Worm (Caenorhabditis elegans) whole organism, dauer: ENCODE results near the gene pyk-2.
"Not testable (repeated sequence)": the region's sequence is repeated elsewhere in the genome, so short reads cannot be mapped to it uniquely, and the experiment has no call there.

Source experiments
- unc-62 ChIP-seq: sonication (generic microtip); optimal IDR thresholded peaks from 2 replicates; lab custom pipeline; 2017; ENCODE audit warnings: missing biosample characterization, missing genetic modification reagents, missing genetic modification characterization

The pyk-2 gene

ce11 chrIV:10935853-10936491, 26.3 kb downstream of the pyk-2 start, which contains the start of gene lgg-2:
lgg-2 (minus strand) TSS chrIV:10935903.
- TF ChIP-seq unc-62 (GFP tag; lab: Kevin White, UChicago): no peak

ce11 chrIV:10936906-10937540, 27.3 kb downstream of the pyk-2 start, which contains the start of gene fic-1:
fic-1 (plus strand) TSS chrIV:10937454.
- TF ChIP-seq unc-62 (GFP tag; lab: Kevin White, UChicago): no peak

- TF ChIP-seq unc-62 (GFP tag; lab: Kevin White, UChicago): no peak
Measured at ce11 chrIV:10948797-10949196, 39.1 kb downstream of the pyk-2 start, which contains the start of gene Y69E1A.1. Y69E1A.1 (minus strand) TSS chrIV:10948897.

- no peak for TF ChIP-seq unc-62 (GFP tag; lab: Kevin White, UChicago)
Measured at ce11 chrIV:10949510-10949909, 39.8 kb downstream of the pyk-2 start, which contains the start of gene nsph-3.1. nsph-3.1 (plus strand) TSS chrIV:10949810.

ce11 chrIV:10950363-10951214, 40.9 kb downstream of the pyk-2 start:
- no peak for TF ChIP-seq unc-62 (GFP tag; lab: Kevin White, UChicago)

- no peak for TF ChIP-seq unc-62 (GFP tag; lab: Kevin White, UChicago)
Measured at ce11 chrIV:10951997-10952396, 42.3 kb downstream of the pyk-2 start, which contains the start of gene Y69E1A.3. Y69E1A.3 (plus strand) TSS chrIV:10952297.

- not testable (repeated sequence) for TF ChIP-seq unc-62 (GFP tag; lab: Kevin White, UChicago)
Measured at ce11 chrIV:10954955-10955354, 45.2 kb downstream of the pyk-2 start, which contains the start of gene Y69E1A.4. Y69E1A.4 (plus strand) TSS chrIV:10955255.

ce11 chrIV:10957583-10958229, 48.0 kb downstream of the pyk-2 start, which contains the start of gene Y69E1A.5:
Y69E1A.5 (minus strand) TSS chrIV:10957655.
- TF ChIP-seq unc-62 (GFP tag; lab: Kevin White, UChicago): no peak

ce11 chrIV:10958230-10958588, 48.5 kb downstream of the pyk-2 start, which contains the start of gene sri-19:
sri-19 (plus strand) TSS chrIV:10958372.
- TF ChIP-seq unc-62 (GFP tag; lab: Kevin White, UChicago): no peak
